Fruit fly (Drosophila melanogaster) whole organism, embryonic: ENCODE data around the gene Pvr.
A peak's percentile ranks its signal among the peaks of the same experiment; 100 is the strongest.

Experiments
- ATbp ChIP-seq: fragments of 200-800 bp; sonication (Bioruptor generic); optimal IDR thresholded peaks from 2 replicates; lab custom pipeline; 2017; ENCODE audit warnings: missing biosample characterization, mild to moderate bottlenecking, missing genetic modification characterization, missing genetic modification reagents
- Aef1 ChIP-seq: fragments of 200-800 bp; sonication (Bioruptor generic); IDR thresholded peaks from 3 replicates; pipeline ENCODE4 v1.3.6; 2022; ENCODE audit warnings: missing biosample characterization, missing genetic modification characterization
- CG10147 ChIP-seq: fragments of 200-800 bp; sonication (Bioruptor generic); optimal IDR thresholded peaks from 2 replicates; lab custom pipeline; 2019; ENCODE audit warnings: missing biosample characterization, mild to moderate bottlenecking, missing genetic modification characterization, moderate library complexity
- CG10321 ChIP-seq: fragments of 200-800 bp; sonication (Bioruptor generic); IDR thresholded peaks from 2 replicates; pipeline ENCODE4 v1.3.6; 2022; ENCODE audit warnings: missing biosample characterization, missing genetic modification characterization
- CG12942 ChIP-seq: fragments of 200-800 bp; sonication (Bioruptor generic); optimal IDR thresholded peaks from 3 replicates; lab custom pipeline; 2016; ENCODE audit warnings: missing biosample characterization, missing genetic modification characterization
- CG14441 ChIP-seq: fragments of 200-800 bp; sonication (Bioruptor generic); IDR thresholded peaks from 2 replicates; pipeline ENCODE4 v1.3.6; 2022; ENCODE audit warnings: missing biosample characterization, missing genetic modification characterization
- CG17802 ChIP-seq: fragments of 200-800 bp; sonication (Bioruptor generic); optimal IDR thresholded peaks from 2 replicates; lab custom pipeline; 2018; ENCODE audit warnings: missing biosample characterization, mild to moderate bottlenecking, missing genetic modification characterization, moderate library complexity
- CG18476 ChIP-seq: fragments of 200-800 bp; sonication (Bioruptor generic); optimal IDR thresholded peaks from 2 replicates; lab custom pipeline; 2016; ENCODE audit warnings: missing biosample characterization, mild to moderate bottlenecking, missing genetic modification characterization
- CG2678 ChIP-seq: fragments of 200-800 bp; sonication (Bioruptor generic); optimal IDR thresholded peaks from 3 replicates; lab custom pipeline; 2019; ENCODE audit warnings: missing biosample characterization, mild to moderate bottlenecking, missing genetic modification characterization, moderate library complexity
- CG2889 ChIP-seq: fragments of 200-800 bp; sonication (Bioruptor generic); IDR thresholded peaks from 3 replicates; pipeline ENCODE4 v1.3.6; 2022; ENCODE audit warnings: missing biosample characterization, missing genetic modification characterization
- CG30020 ChIP-seq: fragments of 200-800 bp; optimal IDR thresholded peaks from 2 replicates; lab custom pipeline; 2019; ENCODE audit warnings: missing biosample characterization, mild to moderate bottlenecking, missing genetic modification characterization, moderate library complexity
- CG31388 ChIP-seq: fragments of 200-800 bp; sonication (Bioruptor generic); optimal IDR thresholded peaks from 2 replicates; lab custom pipeline; 2016; ENCODE audit warnings: missing biosample characterization, missing genetic modification characterization
- CG34224 ChIP-seq: fragments of 200-800 bp; sonication (Bioruptor generic); IDR thresholded peaks from 3 replicates; pipeline ENCODE4 v1.3.6; 2022; ENCODE audit warnings: missing biosample characterization, missing genetic modification characterization; ENCODE audit not compliant: partially characterized antibody
- CG3838 ChIP-seq: fragments of 200-800 bp; sonication (Bioruptor generic); optimal IDR thresholded peaks from 3 replicates; lab custom pipeline; 2016; ENCODE audit warnings: missing biosample characterization, missing genetic modification characterization
- CG7745 ChIP-seq: fragments of 200-800 bp; sonication (Bioruptor generic); optimal IDR thresholded peaks from 2 replicates; lab custom pipeline; 2018; ENCODE audit warnings: missing biosample characterization, mild to moderate bottlenecking, missing genetic modification characterization, moderate library complexity
- CG8388 ChIP-seq: fragments of 200-800 bp; sonication (Bioruptor generic); optimal IDR thresholded peaks from 2 replicates; lab custom pipeline; 2019; ENCODE audit warnings: missing biosample characterization, mild to moderate bottlenecking, missing genetic modification characterization, moderate library complexity
- CG9797 ChIP-seq: fragments of 200-800 bp; sonication (Bioruptor generic); optimal IDR thresholded peaks from 3 replicates; lab custom pipeline; 2018; ENCODE audit warnings: missing biosample characterization, mild to moderate bottlenecking, missing genetic modification characterization
- CrebB ChIP-seq: fragments of 200-800 bp; sonication (Bioruptor generic); optimal IDR thresholded peaks from 3 replicates; lab custom pipeline; 2018; ENCODE audit warnings: missing biosample characterization, mild to moderate bottlenecking, missing genetic modification characterization
- Dip3 ChIP-seq: fragments of 200-800 bp; sonication (Bioruptor generic); optimal IDR thresholded peaks from 3 replicates; lab custom pipeline; 2016; ENCODE audit warnings: missing biosample characterization, missing genetic modification characterization
- Dll ChIP-seq: fragments of 200-800 bp; sonication (Bioruptor generic); IDR thresholded peaks from 4 replicates; pipeline ENCODE4 v1.3.6; 2022; ENCODE audit warnings: missing biosample characterization, missing genetic modification characterization; ENCODE audit not compliant: partially characterized antibody
- Drgx ChIP-seq: fragments of 200-800 bp; sonication (Bioruptor generic); IDR thresholded peaks from 2 replicates; pipeline ENCODE4 v1.3.6; 2022; ENCODE audit warnings: missing biosample characterization, missing genetic modification characterization
- Fer1 ChIP-seq: fragments of 200-800 bp; sonication (Bioruptor generic); optimal IDR thresholded peaks from 2 replicates; lab custom pipeline; 2017; ENCODE audit warnings: missing biosample characterization, mild to moderate bottlenecking, missing genetic modification characterization
- H2.0 ChIP-seq: fragments of 200-800 bp; sonication (Bioruptor generic); IDR thresholded peaks from 2 replicates; pipeline ENCODE4 v1.3.6; 2022; ENCODE audit warnings: missing biosample characterization, missing genetic modification characterization
- HLHmδ ChIP-seq: fragments of 200-800 bp; sonication (Bioruptor generic); optimal IDR thresholded peaks from 2 replicates; lab custom pipeline; 2018; ENCODE audit warnings: missing biosample characterization, mild to moderate bottlenecking, missing genetic modification characterization, moderate library complexity
- Hand ChIP-seq: fragments of 200-800 bp; sonication (Bioruptor generic); optimal IDR thresholded peaks from 2 replicates; lab custom pipeline; 2017; ENCODE audit warnings: mild to moderate bottlenecking, missing biosample characterization, missing genetic modification reagents, missing genetic modification characterization
- HmgD ChIP-seq: fragments of 200-800 bp; sonication (Bioruptor generic); optimal IDR thresholded peaks from 3 replicates; lab custom pipeline; 2016; ENCODE audit warnings: missing biosample characterization, missing genetic modification characterization
- Kr ChIP-seq: fragments of 200-800 bp; sonication (Bioruptor generic); optimal IDR thresholded peaks from 2 replicates; lab custom pipeline; 2017; ENCODE audit warnings: missing biosample characterization, mild to moderate bottlenecking, missing genetic modification characterization
- MBD-R2 ChIP-seq: fragments of 200-800 bp; sonication (Bioruptor generic); IDR thresholded peaks from 2 replicates; pipeline ENCODE4 v1.3.6; 2022; ENCODE audit warnings: missing biosample characterization, missing genetic modification characterization
- Meics ChIP-seq: fragments of 200-800 bp; sonication (Bioruptor generic); optimal IDR thresholded peaks from 2 replicates; lab custom pipeline; 2017; ENCODE audit warnings: missing biosample characterization, mild to moderate bottlenecking, missing genetic modification characterization
- Neu2 ChIP-seq: fragments of 200-800 bp; sonication (Bioruptor generic); optimal IDR thresholded peaks from 3 replicates; lab custom pipeline; 2016; ENCODE audit warnings: missing biosample characterization, missing genetic modification characterization, borderline replicate concordance
- Nf-YA ChIP-seq: fragments of 200-800 bp; sonication (Bioruptor generic); IDR thresholded peaks from 2 replicates; pipeline ENCODE4 v1.3.6; 2022; ENCODE audit warnings: missing biosample characterization, missing genetic modification characterization
- Optix ChIP-seq: fragments of 200-800 bp; sonication (Bioruptor generic); IDR thresholded peaks from 3 replicates; pipeline ENCODE4 v1.3.6; 2022; ENCODE audit warnings: missing biosample characterization, missing genetic modification characterization
- Taf1 ChIP-seq: fragments of 200-800 bp; sonication (Bioruptor generic); IDR thresholded peaks from 2 replicates; pipeline ENCODE4 v1.3.6; 2022; ENCODE audit warnings: missing biosample characterization, missing genetic modification characterization
- ab ChIP-seq: fragments of 200-800 bp; sonication (Bioruptor generic); optimal IDR thresholded peaks from 2 replicates; lab custom pipeline; 2016; ENCODE audit warnings: missing biosample characterization, missing genetic modification characterization
- aop ChIP-seq: fragments of 200-800 bp; sonication (Bioruptor generic); IDR thresholded peaks from 2 replicates; pipeline ENCODE4 v1.3.6; 2022; ENCODE audit warnings: missing biosample characterization, missing genetic modification characterization
- ase ChIP-seq: fragments of 200-800 bp; sonication (Bioruptor generic); IDR thresholded peaks from 3 replicates; pipeline ENCODE4 v1.3.6; 2022; ENCODE audit warnings: missing biosample characterization, missing genetic modification characterization
- cad ChIP-seq: fragments of >200 bp; optimal IDR thresholded peaks from 2 replicates; lab custom pipeline; 2017; ENCODE audit warnings: missing biosample characterization, missing genetic modification characterization
- crc ChIP-seq: fragments of 200-800 bp; sonication (Bioruptor generic); optimal IDR thresholded peaks from 2 replicates; lab custom pipeline; 2016; ENCODE audit warnings: missing biosample characterization, missing genetic modification characterization
- emc ChIP-seq: fragments of 200-800 bp; sonication (Bioruptor generic); optimal IDR thresholded peaks from 2 replicates; lab custom pipeline; 2016; ENCODE audit warnings: missing biosample characterization, missing genetic modification characterization
- her ChIP-seq: fragments of 200-800 bp; sonication (Bioruptor generic); optimal IDR thresholded peaks from 2 replicates; lab custom pipeline; 2016; ENCODE audit warnings: missing biosample characterization, missing genetic modification characterization
- luna ChIP-seq: fragments of 200-800 bp; sonication (Bioruptor generic); optimal IDR thresholded peaks from 2 replicates; lab custom pipeline; 2016; ENCODE audit warnings: missing biosample characterization, missing genetic modification characterization
- nerfin-1 ChIP-seq: fragments of 200-800 bp; sonication (Bioruptor generic); optimal IDR thresholded peaks from 3 replicates; lab custom pipeline; 2019; ENCODE audit warnings: missing biosample characterization, mild to moderate bottlenecking, missing genetic modification characterization, moderate library complexity
- odd ChIP-seq: fragments of 200-800 bp; sonication (Bioruptor generic); optimal IDR thresholded peaks from 2 replicates; lab custom pipeline; 2017; ENCODE audit warnings: missing biosample characterization, mild to moderate bottlenecking, missing genetic modification characterization
- sim ChIP-seq: fragments of 200-800 bp; sonication (Bioruptor generic); IDR thresholded peaks from 2 replicates; pipeline ENCODE4 v1.3.6; 2022; ENCODE audit warnings: missing biosample characterization, missing genetic modification characterization
- so ChIP-seq: fragments of 200-800 bp; sonication (Bioruptor generic); IDR thresholded peaks from 3 replicates; pipeline ENCODE4 v1.3.6; 2022; ENCODE audit warnings: missing biosample characterization, missing genetic modification characterization
- sqz ChIP-seq: fragments of 200-800 bp; sonication (Bioruptor generic); optimal IDR thresholded peaks from 3 replicates; lab custom pipeline; 2018; ENCODE audit warnings: missing biosample characterization, mild to moderate bottlenecking, missing genetic modification characterization
- stc ChIP-seq: fragments of 200-800 bp; sonication (Bioruptor generic); IDR thresholded peaks from 2 replicates; pipeline ENCODE4 v1.3.6; 2022; ENCODE audit warnings: missing biosample characterization, missing genetic modification characterization
- tap ChIP-seq: fragments of 200-800 bp; optimal IDR thresholded peaks from 3 replicates; lab custom pipeline; 2019; ENCODE audit warnings: missing biosample characterization, mild to moderate bottlenecking, missing genetic modification characterization, moderate library complexity
- trh ChIP-seq: fragments of 200-800 bp; sonication (Bioruptor generic); optimal IDR thresholded peaks from 2 replicates; lab custom pipeline; 2016; ENCODE audit warnings: missing biosample characterization, missing genetic modification characterization
- usp ChIP-seq: fragments of >200 bp; optimal IDR thresholded peaks from 2 replicates; lab custom pipeline; 2017; ENCODE audit warnings: missing biosample characterization, missing genetic modification characterization
- z ChIP-seq: fragments of 200-800 bp; sonication (Bioruptor generic); IDR thresholded peaks from 3 replicates; pipeline ENCODE4 v1.3.6; 2022; ENCODE audit warnings: missing biosample characterization, missing genetic modification characterization

Gene Pvr

dm6 chr2L:8212666-8213270 is 26.9 kb downstream of the Pvr start, which contains the start of the genes CG8372 and CG8360 (continued):
- TF ChIP-seq Neu2 (GFP tag; lab: Kevin White, UChicago), result peak; percentile 95
- peak; percentile 98 for TF ChIP-seq CG10147
- TF ChIP-seq Drgx (GFP tag; lab: Robert Waterston, UW), result peak; percentile 99
- TF ChIP-seq so (GFP tag; lab: Robert Waterston, UW), result peak; percentile 99
- peak; percentile 87 for TF ChIP-seq CG30020
- TF ChIP-seq trh (GFP tag; lab: Kevin White, UChicago), result peak; percentile 98
- TF ChIP-seq CG31388, result peak; percentile 97
- peak; percentile 99 for TF ChIP-seq CG12942 (GFP tag; lab: Kevin White, UChicago)
- peak; percentile 96 for TF ChIP-seq sqz
- TF ChIP-seq CG8388 (GFP tag; lab: Kevin White, UChicago), result peak; percentile 97
- peak; percentile 99 for TF ChIP-seq H2.0 (GFP tag; lab: Robert Waterston, UW)
- TF ChIP-seq CG3838 (GFP tag; lab: Kevin White, UChicago), result peak; percentile 97
- peak; percentile 18 for TF ChIP-seq CG7745 (tag; lab: Kevin White, UChicago)
- TF ChIP-seq CG10321, result peak; percentile 88
- peak; percentile 97 for TF ChIP-seq luna (GFP tag; lab: Kevin White, UChicago)
- TF ChIP-seq Kr (GFP tag; lab: Kevin White, UChicago), result peak; percentile 18
- peak; percentile 98 for TF ChIP-seq CG18476 (GFP tag; lab: Kevin White, UChicago)
- TF ChIP-seq emc (GFP tag; lab: Kevin White, UChicago), result peak; percentile 98
- peak; percentile 76 for TF ChIP-seq CG9797 (GFP tag; lab: Kevin White, UChicago)
- TF ChIP-seq aop (GFP tag; lab: Robert Waterston, UW), result peak; percentile 95
- TF ChIP-seq her (GFP tag; lab: Kevin White, UChicago), result peak; percentile 98
- peak; percentile 98 for TF ChIP-seq Meics
- TF ChIP-seq Dip3 (GFP tag; lab: Kevin White, UChicago), result peak; percentile 99
- no peak for TF ChIP-seq usp (GFP tag; lab: Kevin White, UChicago)
- peak; percentile 98 for TF ChIP-seq ATbp
- TF ChIP-seq Nf-YA (GFP tag; lab: Robert Waterston, UW), result peak; percentile 97
- TF ChIP-seq Dll (GFP tag; lab: Robert Waterston, UW), result peak; percentile 74
- TF ChIP-seq Hand (GFP tag; lab: Kevin White, UChicago), result peak; percentile 97
- peak; percentile 99 for TF ChIP-seq HmgD (GFP tag; lab: Kevin White, UChicago)
- TF ChIP-seq sim (GFP tag; lab: Robert Waterston, UW), result peak; percentile 98
- TF ChIP-seq CG2678, result peak; percentile 99
- TF ChIP-seq Fer1 (GFP tag; lab: Kevin White, UChicago), result peak; percentile 99
- peak; percentile 92 for TF ChIP-seq CG17802 (tag; lab: Kevin White, UChicago)
- TF ChIP-seq Aef1 (GFP tag; lab: Robert Waterston, UW), result peak; percentile 99
- TF ChIP-seq CrebB (tag; lab: Kevin White, UChicago), result peak; percentile 97
- TF ChIP-seq tap (tag; lab: Kevin White, UChicago), result peak; percentile 98
- TF ChIP-seq crc (GFP tag; lab: Kevin White, UChicago), result peak; percentile 99
- peak; percentile 97 for TF ChIP-seq odd (GFP tag; lab: Kevin White, UChicago)
- TF ChIP-seq HLHmδ (GFP tag; lab: Kevin White, UChicago), result no peak
- TF ChIP-seq cad (GFP tag; lab: Kevin White, UChicago), result peak; percentile 39
- peak; percentile 42; the same call in 2 of the 3 replicates for TF ChIP-seq CG34224 (GFP tag; lab: Robert Waterston, UW)
- TF ChIP-seq ab, result peak; percentile 99
- peak; percentile 99 for TF ChIP-seq CG2889 (GFP tag; lab: Robert Waterston, UW)
- TF ChIP-seq ase, result peak; percentile 99
- TF ChIP-seq z (GFP tag; lab: Robert Waterston, UW), result peak; percentile 84
- TF ChIP-seq CG14441 (GFP tag; lab: Robert Waterston, UW), result peak; percentile 99
- TF ChIP-seq MBD-R2, result peak; percentile 100
- peak; percentile 99 for TF ChIP-seq stc (GFP tag; lab: Robert Waterston, UW)
- TF ChIP-seq nerfin-1, result peak; percentile 96
- TF ChIP-seq Taf1 (GFP tag; lab: Robert Waterston, UW), result peak; percentile 98
- peak; percentile 99 for TF ChIP-seq Optix (GFP tag; lab: Robert Waterston, UW)
